Worm (Caenorhabditis elegans) whole organism, L4 larva: ENCODE data around the gene chil-24.

Source experiments
- F26F4.8 ChIP-seq: fragments of 200-800 bp; sonication (Bioruptor generic); conservative IDR thresholded peaks from 2 replicates; pipeline ENCODE4 v1.3.6; 2022; ENCODE audit warnings: missing genetic modification characterization, missing compliant biosample characterization
- F49E8.2 ChIP-seq: sonication (generic microtip); optimal IDR thresholded peaks from 2 replicates; lab custom pipeline; 2016; ENCODE audit warnings: missing compliant biosample characterization, mild to moderate bottlenecking, missing genetic modification characterization, borderline replicate concordance
- R02D3.7 ChIP-seq: fragments of 150-350 bp; sonication (generic microtip); optimal IDR thresholded peaks from 3 replicates; lab custom pipeline; 2014; ENCODE audit warnings: missing biosample characterization, missing genetic modification characterization
- T26A8.4 ChIP-seq: fragments of 200-800 bp; sonication (Bioruptor generic); IDR thresholded peaks from 2 replicates; pipeline ENCODE4 v1.3.6; 2022; ENCODE audit warnings: missing genetic modification characterization, missing compliant biosample characterization
- Y105C5A.15 ChIP-seq: fragments of 200-800 bp; sonication (Bioruptor generic); IDR thresholded peaks from 2 replicates; pipeline ENCODE4 v1.3.6; 2022; ENCODE audit warnings: missing genetic modification characterization, missing compliant biosample characterization
- ZK337.2 ChIP-seq: fragments of 200-800 bp; sonication (Bioruptor generic); IDR thresholded peaks from 2 replicates; pipeline ENCODE4 v1.3.6; 2022; ENCODE audit warnings: missing genetic modification reagents, missing genetic modification characterization, missing compliant biosample characterization
- ama-1 ChIP-seq: fragments of 150-350 bp; optimal IDR thresholded peaks from 2 replicates; lab custom pipeline; 2014; ENCODE audit warnings: inconsistent platforms, mixed read lengths
- ceh-44 ChIP-seq: fragments of 200-800 bp; sonication (Bioruptor generic); IDR thresholded peaks from 2 replicates; pipeline ENCODE4 v1.3.6; 2022; ENCODE audit warnings: missing genetic modification reagents, missing genetic modification characterization, missing compliant biosample characterization
- ces-1 ChIP-seq: fragments of 150-350 bp; sonication (generic microtip); optimal IDR thresholded peaks from 4 replicates; lab custom pipeline; 2014; ENCODE audit warnings: missing biosample characterization, missing genetic modification reagents, missing genetic modification characterization
- ctbp-1 ChIP-seq: fragments of 200-800 bp; sonication (Bioruptor generic); IDR thresholded peaks from 2 replicates; pipeline ENCODE4 v1.3.6; 2022; ENCODE audit warnings: missing genetic modification reagents, missing genetic modification characterization, missing compliant biosample characterization
- daf-16 ChIP-seq, 3 experiments: sonication (generic microtip); optimal IDR thresholded peaks; 2 replicates each; lab custom pipeline; 2016 to 2017; ENCODE audit warnings: missing genetic modification characterization in 3 of 3, missing genetic modification reagents in 3 of 3, mild to moderate bottlenecking in 2 of 3, missing compliant biosample characterization in 2 of 3, missing biosample characterization in 1 of 3, moderate library complexity in 1 of 3
- daf-19 ChIP-seq: fragments of 200-800 bp; sonication (Bioruptor generic); conservative IDR thresholded peaks from 2 replicates; pipeline ENCODE4 v1.3.6; 2022; ENCODE audit warnings: missing genetic modification characterization, missing compliant biosample characterization
- daf-8 ChIP-seq: fragments of 200-800 bp; sonication (Bioruptor generic); IDR thresholded peaks from 2 replicates; pipeline ENCODE4 v1.3.6; 2022; ENCODE audit warnings: missing genetic modification characterization, missing compliant biosample characterization
- dmd-8 ChIP-seq: fragments of 200-800 bp; sonication (Bioruptor generic); IDR thresholded peaks from 2 replicates; pipeline ENCODE4 v1.3.6; 2022; ENCODE audit warnings: missing genetic modification characterization, missing compliant biosample characterization
- dmd-9 ChIP-seq: fragments of 200-800 bp; sonication (Bioruptor generic); IDR thresholded peaks from 2 replicates; pipeline ENCODE4 v1.3.6; 2022; ENCODE audit warnings: missing genetic modification reagents, missing genetic modification characterization, missing compliant biosample characterization
- duxl-1 ChIP-seq: sonication (generic microtip); optimal IDR thresholded peaks from 2 replicates; lab custom pipeline; 2016; ENCODE audit warnings: mild to moderate bottlenecking, missing genetic modification characterization, moderate library complexity, missing compliant biosample characterization; ENCODE audit not compliant: poor library complexity
- dve-1 ChIP-seq: sonication (generic microtip); optimal IDR thresholded peaks from 2 replicates; lab custom pipeline; 2017; ENCODE audit warnings: antibody characterized with exemption, mild to moderate bottlenecking, missing genetic modification characterization, missing compliant biosample characterization; ENCODE audit not compliant: insufficient read depth
- fkh-10 ChIP-seq: fragments of 150-350 bp; optimal IDR thresholded peaks from 2 replicates; lab custom pipeline; 2014; ENCODE audit warnings: missing biosample characterization, missing genetic modification reagents, missing genetic modification characterization
- fos-1 ChIP-seq: fragments of 150-350 bp; optimal IDR thresholded peaks from 2 replicates; lab custom pipeline; 2014; ENCODE audit warnings: missing biosample characterization, missing genetic modification characterization
- gei-8 ChIP-seq: fragments of 200-800 bp; sonication (Bioruptor generic); optimal IDR thresholded peaks from 2 replicates; lab custom pipeline; 2018; ENCODE audit warnings: mild to moderate bottlenecking, missing genetic modification characterization, missing compliant biosample characterization
- hlh-11 ChIP-seq: fragments of 200-800 bp; sonication (Bioruptor generic); optimal IDR thresholded peaks from 2 replicates; lab custom pipeline; 2018; ENCODE audit warnings: mild to moderate bottlenecking, missing genetic modification characterization, missing compliant biosample characterization
- lin-29 ChIP-seq: fragments of 200-800 bp; sonication (Bioruptor generic); IDR thresholded peaks from 2 replicates; pipeline ENCODE4 v1.3.6; 2022; ENCODE audit warnings: missing genetic modification reagents, missing genetic modification characterization, missing compliant biosample characterization
- lsy-2 ChIP-seq, 2 experiments: fragments of 150-350 bp in 1 of 2; sonication (generic microtip) in 1 of 2; optimal IDR thresholded peaks; 2 replicates each; lab custom pipeline; 2014 to 2017; ENCODE audit warnings: missing biosample characterization in 2 of 2, missing genetic modification characterization in 2 of 2
- mes-2 ChIP-seq: sonication (generic microtip); optimal IDR thresholded peaks from 2 replicates; lab custom pipeline; 2016; ENCODE audit warnings: missing genotype, mild to moderate bottlenecking, missing genetic modification characterization, missing compliant biosample characterization; ENCODE audit not compliant: poor library complexity, severe bottlenecking
- nhr-11 ChIP-seq: fragments of 150-350 bp; optimal IDR thresholded peaks from 2 replicates; lab custom pipeline; 2014; ENCODE audit warnings: missing biosample characterization, missing genetic modification characterization
- nhr-111 ChIP-seq: fragments of 200-800 bp; sonication (Bioruptor generic); optimal IDR thresholded peaks from 2 replicates; lab custom pipeline; 2018; ENCODE audit warnings: mild to moderate bottlenecking, missing genetic modification characterization, missing compliant biosample characterization
- nhr-28 ChIP-seq: fragments of 150-350 bp; optimal IDR thresholded peaks from 2 replicates; lab custom pipeline; 2014; ENCODE audit warnings: missing biosample characterization, missing genetic modification characterization
- nhr-41 ChIP-seq: fragments of 200-800 bp; sonication (Bioruptor generic); IDR thresholded peaks from 2 replicates; pipeline ENCODE4 v1.3.6; 2022; ENCODE audit warnings: missing genetic modification reagents, missing genetic modification characterization, missing compliant biosample characterization
- nhr-6 ChIP-seq: fragments of 150-350 bp; optimal IDR thresholded peaks from 2 replicates; lab custom pipeline; 2014; ENCODE audit warnings: missing biosample characterization, missing genetic modification characterization
- nhr-76 ChIP-seq: fragments of 150-350 bp; optimal IDR thresholded peaks from 2 replicates; lab custom pipeline; 2014; ENCODE audit warnings: missing biosample characterization, missing genetic modification characterization
- rbr-2 ChIP-seq: sonication (generic microtip); optimal IDR thresholded peaks from 2 replicates; lab custom pipeline; 2016; ENCODE audit warnings: missing genotype, missing genetic modification characterization, missing compliant biosample characterization
- set-16 ChIP-seq: fragments of 200-800 bp; sonication (Bioruptor generic); IDR thresholded peaks from 2 replicates; pipeline ENCODE4 v1.3.6; 2022; ENCODE audit warnings: missing genetic modification reagents, missing genetic modification characterization, missing compliant biosample characterization
- snpc-1.2 ChIP-seq: fragments of 200-800 bp; sonication (Bioruptor generic); IDR thresholded peaks from 2 replicates; pipeline ENCODE4 v1.3.6; 2022; ENCODE audit warnings: missing genetic modification reagents, missing genetic modification characterization, missing compliant biosample characterization
- snpc-4 ChIP-seq: fragments of 150-350 bp; optimal IDR thresholded peaks from 2 replicates; lab custom pipeline; 2014; ENCODE audit warnings: missing biosample characterization, missing genetic modification characterization
- tra-1 ChIP-seq: fragments of 200-800 bp; sonication (Bioruptor generic); IDR thresholded peaks from 2 replicates; pipeline ENCODE4 v1.3.6; 2022; ENCODE audit warnings: missing genetic modification reagents, missing genetic modification characterization, missing compliant biosample characterization
- unc-130 ChIP-seq: sonication (generic microtip); optimal IDR thresholded peaks from 2 replicates; lab custom pipeline; 2016; ENCODE audit warnings: missing genetic modification reagents, missing genetic modification characterization, missing compliant biosample characterization
- zfp-2 ChIP-seq: sonication (generic microtip); optimal IDR thresholded peaks from 2 replicates; lab custom pipeline; 2016; ENCODE audit warnings: mild to moderate bottlenecking, missing genetic modification characterization, missing compliant biosample characterization
- zip-11 ChIP-seq: fragments of 200-800 bp; sonication (Bioruptor generic); IDR thresholded peaks from 2 replicates; pipeline ENCODE4 v1.3.6; 2022; ENCODE audit warnings: missing genetic modification characterization, missing compliant biosample characterization
- ztf-11 ChIP-seq: fragments of 150-350 bp; optimal IDR thresholded peaks from 2 replicates; lab custom pipeline; 2014; ENCODE audit warnings: missing biosample characterization, missing genetic modification characterization
- ztf-7 ChIP-seq: fragments of 150-350 bp; optimal IDR thresholded peaks from 2 replicates; lab custom pipeline; 2014; ENCODE audit warnings: missing biosample characterization, missing genetic modification characterization

The chil-24 gene

ce11 chrII:3129007-3129406, at the start of gene chil-24:
Gene chil-24, plus strand, starts transcription at chrII:3129162.
- no peak for TF ChIP-seq lin-29 (GFP tag; lab: Robert Waterston, UW)
- no peak for TF ChIP-seq dmd-9 (GFP tag; lab: Robert Waterston, UW)
- no peak for TF ChIP-seq F49E8.2 (tag; lab: Kevin White, UChicago)
- no peak for TF ChIP-seq nhr-41 (GFP tag; lab: Robert Waterston, UW)
- TF ChIP-seq Y105C5A.15 (GFP tag; lab: Robert Waterston, UW), result no peak
- no peak for TF ChIP-seq nhr-111 (GFP tag; lab: Kevin White, UChicago)
- no peak for TF ChIP-seq daf-19
- peak; percentile 24 for TF ChIP-seq mes-2 (tag; lab: Kevin White, UChicago)
- no peak for TF ChIP-seq zip-11 (GFP tag; lab: Robert Waterston, UW)
- TF ChIP-seq duxl-1 (tag; lab: Kevin White, UChicago), result peak; percentile 73
- no peak for TF ChIP-seq fos-1 (tag; lab: Kevin White, UChicago)
- TF ChIP-seq snpc-1.2 (GFP tag; lab: Robert Waterston, UW), result no peak
- TF ChIP-seq fkh-10 (GFP tag; lab: Kevin White, UChicago), result no peak
- TF ChIP-seq ceh-44, result no peak
- TF ChIP-seq rbr-2 (tag; lab: Kevin White, UChicago), result no peak
- TF ChIP-seq unc-130 (GFP tag; lab: Kevin White, UChicago), result no peak
- no peak for TF ChIP-seq zfp-2
- peak; percentile 61 for TF ChIP-seq nhr-28 (tag; lab: Kevin White, UChicago)
- TF ChIP-seq ces-1 (GFP tag; lab: Kevin White, UChicago), result no peak
- no peak for TF ChIP-seq daf-16 (GFP tag; optimal IDR thresholded peaks at IDR 0.05; lab: Kevin White, UChicago)
- peak; percentile 68 for TF ChIP-seq daf-16 (tag; optimal IDR thresholded peaks at IDR 0.05; lab: Kevin White, UChicago)
- TF ChIP-seq snpc-4, result no peak
- TF ChIP-seq hlh-11 (tag; lab: Kevin White, UChicago), result peak; percentile 24
- TF ChIP-seq R02D3.7 (tag; lab: Kevin White, UChicago), result no peak

DNA sequence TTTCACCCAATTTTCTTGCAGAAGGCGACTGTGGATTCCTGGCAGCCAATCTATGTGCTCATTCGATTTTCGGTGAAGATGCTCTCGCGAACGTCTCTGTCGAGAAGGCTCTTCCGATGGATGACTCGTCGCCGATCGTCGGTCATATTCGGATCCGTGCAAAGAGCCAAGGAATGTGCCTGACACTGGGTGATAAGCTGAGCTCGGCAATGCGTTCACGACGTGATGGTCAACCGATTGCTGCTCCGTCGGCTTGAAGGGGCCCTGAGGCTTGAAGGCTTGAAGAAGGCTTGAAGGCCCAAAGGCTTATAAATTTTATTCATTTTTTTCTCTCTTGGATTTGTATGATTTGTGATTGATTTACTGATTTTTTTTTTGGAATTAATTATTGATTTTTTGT, 41.8 kb upstream of the chil-24 start:
- TF ChIP-seq ztf-11 (no peak), set-16 (GFP tag; lab: Robert Waterston, UW) (peak; percentile 51)

DNA sequence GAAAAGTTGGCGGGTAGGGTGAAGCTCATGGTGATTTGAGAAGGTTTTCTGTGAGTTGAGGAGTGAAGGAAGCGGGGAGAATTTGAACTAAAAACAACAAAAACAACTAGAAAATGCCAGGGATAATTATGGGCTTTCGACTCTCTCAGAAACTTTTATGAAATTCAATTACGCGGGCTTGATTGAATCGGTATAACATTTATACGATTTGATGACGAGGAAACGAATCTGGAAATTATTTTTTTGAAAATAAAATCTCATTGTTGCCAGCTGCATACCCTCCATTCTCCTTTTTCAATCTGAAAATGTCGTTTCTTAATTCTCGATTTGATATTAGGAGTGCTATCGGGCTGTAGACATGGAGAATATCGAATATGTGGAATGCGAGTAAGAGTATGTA, 37.7 kb upstream of the chil-24 start, which contains the start of gene srg-21:
Gene srg-21, minus strand, starts transcription at position 101 of the 400 bp plus-strand sequence.
- TF ChIP-seq gei-8 (no peak), dmd-8 (GFP tag; lab: Robert Waterston, UW) (no peak), ztf-7 (tag; lab: Kevin White, UChicago) (no peak), ctbp-1 (GFP tag; lab: Robert Waterston, UW) (no peak), unc-130 (GFP tag; lab: Kevin White, UChicago) (no peak), lin-29 (GFP tag; lab: Robert Waterston, UW) (no peak), nhr-41 (GFP tag; lab: Robert Waterston, UW) (no peak), T26A8.4 (GFP tag; lab: Robert Waterston, UW) (no peak), nhr-6 (tag; lab: Kevin White, UChicago) (no peak), nhr-76 (tag; lab: Kevin White, UChicago) (no peak), ZK337.2 (no peak)
- TF ChIP-seq, all 104 proteins: peak for 0

- no peak for TF ChIP-seq snpc-4
- no peak for TF ChIP-seq ztf-7 (tag; lab: Kevin White, UChicago)
- no peak for TF ChIP-seq nhr-11 (tag; lab: Kevin White, UChicago)
- no peak for TF ChIP-seq R02D3.7 (tag; lab: Kevin White, UChicago)
- no peak for TF ChIP-seq hlh-11 (tag; lab: Kevin White, UChicago)
- TF ChIP-seq ama-1 (lab: Kevin White, UChicago), result no peak
- no peak for TF ChIP-seq F26F4.8 (GFP tag; lab: Robert Waterston, UW)
- no peak for TF ChIP-seq lin-29 (GFP tag; lab: Robert Waterston, UW)
- no peak for TF ChIP-seq gei-8
- TF ChIP-seq T26A8.4 (GFP tag; lab: Robert Waterston, UW), result no peak
- TF ChIP-seq lsy-2 (tag; optimal IDR thresholded peaks at IDR 0.05; lab: Kevin White, UChicago), result no peak
- TF ChIP-seq nhr-6 (tag; lab: Kevin White, UChicago), result no peak
- no peak for TF ChIP-seq daf-8 (GFP tag; lab: Robert Waterston, UW)
- no peak for TF ChIP-seq zip-11 (GFP tag; lab: Robert Waterston, UW)
- no peak for TF ChIP-seq dve-1 (tag; lab: Kevin White, UChicago)
- TF ChIP-seq tra-1 (GFP tag; lab: Robert Waterston, UW), result no peak
- TF ChIP-seq, all 104 proteins: peak for 0
Observed at ce11 chrII:3093352-3093751, 35.6 kb upstream of the chil-24 start, which contains the start of gene srg-22. Gene srg-22, minus strand, starts transcription at chrII:3093452.
